Worm (Caenorhabditis elegans) whole organism, early embryonic: ENCODE results near the gene tbx-37.

Source experiments
- F13C5.2 ChIP-seq: sonication (generic microtip); optimal IDR thresholded peaks from 2 replicates; lab custom pipeline; 2017; ENCODE audit warnings: mild to moderate bottlenecking, missing genetic modification characterization, inconsistent platforms, missing compliant biosample characterization
- ama-1 ChIP-seq: fragments of 150-350 bp; optimal IDR thresholded peaks from 2 replicates; lab custom pipeline; 2014
- ceh-13 ChIP-seq: fragments of 200-800 bp; sonication (Bioruptor generic); optimal IDR thresholded peaks from 2 replicates; lab custom pipeline; 2018; ENCODE audit warnings: mild to moderate bottlenecking, missing genetic modification characterization, missing compliant biosample characterization
- ceh-36 ChIP-seq: sonication (generic microtip); optimal IDR thresholded peaks from 2 replicates; lab custom pipeline; 2016; ENCODE audit warnings: missing genetic modification characterization, inconsistent platforms, missing compliant biosample characterization
- ets-7 ChIP-seq: sonication (generic microtip); optimal IDR thresholded peaks from 2 replicates; lab custom pipeline; 2016; ENCODE audit warnings: missing genotype, missing genetic modification characterization, missing compliant biosample characterization
- flt-1 ChIP-seq: fragments of 200-800 bp; sonication (Bioruptor generic); IDR thresholded peaks from 2 replicates; pipeline ENCODE4 v1.3.6; 2022; ENCODE audit warnings: missing genetic modification characterization, missing compliant biosample characterization
- hmg-4 ChIP-seq: fragments of 200-800 bp; sonication (Bioruptor generic); optimal IDR thresholded peaks from 2 replicates; lab custom pipeline; 2018; ENCODE audit warnings: mild to moderate bottlenecking, missing genetic modification characterization, missing compliant biosample characterization
- sea-1 ChIP-seq: fragments of 200-800 bp; sonication (Bioruptor generic); conservative IDR thresholded peaks from 2 replicates; pipeline ENCODE4 v1.3.6; 2022; ENCODE audit warnings: missing genetic modification characterization, missing compliant biosample characterization
- tbx-37 ChIP-seq: fragments of 200-800 bp; sonication (Bioruptor generic); conservative IDR thresholded peaks from 2 replicates; pipeline ENCODE4 v1.3.6; 2022; ENCODE audit warnings: missing genetic modification reagents, missing genetic modification characterization, missing compliant biosample characterization

ce11 chrIII:11234742-11235141, 7.8 kb upstream of the tbx-37 start, which contains the start of gene Y47D3A.34:
- no peak for TF ChIP-seq ama-1 (lab: Kevin White, UChicago)
- no peak for TF ChIP-seq tbx-37
- no peak for TF ChIP-seq hmg-4 (GFP tag; lab: Kevin White, UChicago)
- TF ChIP-seq sea-1 (GFP tag; lab: Robert Waterston, UW) = no peak
- no peak for TF ChIP-seq flt-1 (GFP tag; lab: Robert Waterston, UW)
- no peak for TF ChIP-seq ets-7 (tag; lab: Kevin White, UChicago)
- no peak for TF ChIP-seq F13C5.2
- TF ChIP-seq ceh-36 (tag; lab: Kevin White, UChicago) = no peak
- no peak for TF ChIP-seq ceh-13
